Worm (Caenorhabditis elegans) whole organism, young adult: Measurements from ENCODE around the gene nas-15.

Experiments
- Y56A3A.18 ChIP-seq: fragments of 200-800 bp; sonication (Bioruptor generic); IDR thresholded peaks from 2 replicates; pipeline ENCODE4 v1.3.6; 2022; ENCODE audit warnings: missing genetic modification reagents, missing genetic modification characterization, missing compliant biosample characterization
- Y95B8A.8 ChIP-seq: fragments of 200-800 bp; sonication (Bioruptor generic); IDR thresholded peaks from 2 replicates; pipeline ENCODE4 v1.3.6; 2022; ENCODE audit warnings: missing genetic modification reagents, missing genetic modification characterization, missing compliant biosample characterization
- ama-1 ChIP-seq, 3 experiments: fragments of 150-350 bp in 1 of 3; sonication (generic microtip) in 2 of 3; optimal IDR thresholded peaks; 2 replicates each; lab custom pipeline; 2014 to 2018; ENCODE audit warnings: missing biosample characterization in 2 of 3, missing genetic modification characterization in 2 of 3, missing genetic modification reagents in 2 of 3
- ccch-3 ChIP-seq: fragments of 200-800 bp; sonication (Bioruptor generic); optimal IDR thresholded peaks from 2 replicates; lab custom pipeline; 2018; ENCODE audit warnings: mild to moderate bottlenecking, missing genetic modification characterization, missing compliant biosample characterization
- efl-1 ChIP-seq: fragments of 150-350 bp; optimal IDR thresholded peaks from 2 replicates; lab custom pipeline; 2014; ENCODE audit warnings: missing biosample characterization, missing genetic modification reagents, missing genetic modification characterization
- hmg-1.2 ChIP-seq: fragments of 200-800 bp; sonication (Bioruptor generic); IDR thresholded peaks from 2 replicates; pipeline ENCODE4 v1.3.6; 2022; ENCODE audit warnings: missing genetic modification reagents, missing genetic modification characterization, missing compliant biosample characterization
- lin-54 ChIP-seq: fragments of 200-800 bp; sonication (Bioruptor generic); optimal IDR thresholded peaks from 2 replicates; lab custom pipeline; 2018; ENCODE audit warnings: mild to moderate bottlenecking, missing genetic modification characterization, missing compliant biosample characterization
- snpc-4 ChIP-seq, 5 experiments: fragments of 150-350 bp in 1 of 5; sonication (generic microtip) in 4 of 5; optimal IDR thresholded peaks; 2 replicates each; lab custom pipeline; 2014 to 2018; ENCODE audit warnings: missing genetic modification characterization in 5 of 5, missing biosample characterization in 3 of 5, antibody characterized with exemption in 2 of 5, mild to moderate bottlenecking in 2 of 5, missing compliant biosample characterization in 2 of 5, missing genotype in 2 of 5, moderate library complexity in 2 of 5, missing genetic modification reagents in 1 of 5

- no peak for TF ChIP-seq ama-1 (optimal IDR thresholded peaks at IDR 0.05; lab: Kevin White, UChicago)
- TF ChIP-seq ama-1 (GFP tag; optimal IDR thresholded peaks at IDR 0.05; lab: Kevin White, UChicago), result no peak
- TF ChIP-seq lin-54 (GFP tag; lab: Kevin White, UChicago), result no peak
- no peak for TF ChIP-seq Y95B8A.8 (GFP tag; lab: Robert Waterston, UW)
- no peak for TF ChIP-seq hmg-1.2 (GFP tag; lab: Robert Waterston, UW)
- no peak for TF ChIP-seq Y56A3A.18 (GFP tag; lab: Robert Waterston, UW)
- TF ChIP-seq ccch-3, result no peak
- no peak for TF ChIP-seq efl-1 (GFP tag; lab: Kevin White, UChicago)
- no peak for TF ChIP-seq snpc-4 (GFP tag; optimal IDR thresholded peaks at IDR 0.05; lab: Kevin White, UChicago)
- no peak for TF ChIP-seq snpc-4 (tag; optimal IDR thresholded peaks at IDR 0.05; lab: Kevin White, UChicago)
These were observed 12.3 kb downstream of the nas-15 start for ce11 chrX:789848-790247.
